Fruit fly (Drosophila melanogaster) whole organism, prepupa: ENCODE measurements around the gene Sfxn2.

Experiments
- CG16779 ChIP-seq: fragments of 200-800 bp; sonication (Bioruptor generic); optimal IDR thresholded peaks from 3 replicates; lab custom pipeline; 2017; ENCODE audit warnings: missing biosample characterization, mild to moderate bottlenecking, missing genetic modification characterization
- CG6163 ChIP-seq: fragments of 200-800 bp; sonication (Bioruptor generic); IDR thresholded peaks from 3 replicates; pipeline ENCODE4 v1.3.6; 2022; ENCODE audit warnings: missing biosample characterization, missing genetic modification characterization
- CG6276 ChIP-seq: fragments of 200-800 bp; sonication (Bioruptor generic); optimal IDR thresholded peaks from 2 replicates; lab custom pipeline; 2017; ENCODE audit warnings: missing biosample characterization, mild to moderate bottlenecking, missing genetic modification characterization
- CG6808 ChIP-seq: fragments of 200-800 bp; sonication (Bioruptor generic); optimal IDR thresholded peaks from 3 replicates; lab custom pipeline; 2017; ENCODE audit warnings: missing biosample characterization, missing genetic modification characterization, mild to moderate bottlenecking, moderate library complexity, missing genetic modification reagents
- CG9139 ChIP-seq: fragments of 200-800 bp; sonication (Bioruptor generic); optimal IDR thresholded peaks from 3 replicates; lab custom pipeline; 2017; ENCODE audit warnings: missing biosample characterization, mild to moderate bottlenecking, missing genetic modification characterization
- Hr39 ChIP-seq: fragments of 200-800 bp; sonication (Bioruptor generic); optimal IDR thresholded peaks from 2 replicates; lab custom pipeline; 2016; ENCODE audit warnings: missing biosample characterization, missing genetic modification characterization
- Lpt ChIP-seq: fragments of 200-800 bp; sonication (Bioruptor generic); optimal IDR thresholded peaks from 3 replicates; lab custom pipeline; 2016; ENCODE audit warnings: missing biosample characterization, missing genetic modification characterization
- Sox102F ChIP-seq: fragments of 200-800 bp; sonication (Bioruptor generic); optimal IDR thresholded peaks from 2 replicates; lab custom pipeline; 2016; ENCODE audit warnings: missing biosample characterization, mild to moderate bottlenecking, missing genetic modification characterization
- net ChIP-seq: fragments of 200-800 bp; sonication (Bioruptor generic); optimal IDR thresholded peaks from 3 replicates; lab custom pipeline; 2016; ENCODE audit warnings: missing biosample characterization, missing genetic modification characterization

DNA sequence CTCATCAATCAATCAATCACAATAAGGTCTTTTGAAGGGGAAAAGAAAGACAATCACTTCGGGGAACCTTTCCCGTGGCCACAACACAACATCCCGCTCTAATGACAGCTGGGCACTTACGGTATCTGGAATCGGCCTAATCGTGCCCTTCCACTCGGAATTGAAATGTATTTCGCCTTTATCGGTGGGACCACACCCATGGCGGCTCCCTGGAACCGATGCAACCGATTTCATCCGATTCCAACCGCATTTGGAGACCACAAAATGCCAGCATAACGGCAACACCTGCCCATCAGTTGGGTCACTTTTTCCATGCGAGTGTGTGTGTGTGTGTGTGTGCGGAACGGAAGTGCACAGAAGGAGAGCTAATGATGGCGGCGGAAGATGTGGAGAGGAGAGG lies 30.3 kb upstream of the Sfxn2 start:
- TF ChIP-seq Hr39 (GFP tag; lab: Kevin White, UChicago) (no peak), CG6163 (GFP tag; lab: Robert Waterston, UW) (no peak), CG6276 (GFP tag; lab: Kevin White, UChicago) (no peak), CG6808 (GFP tag; lab: Kevin White, UChicago) (no peak), net (GFP tag; lab: Kevin White, UChicago) (no peak), Sox102F (GFP tag; lab: Kevin White, UChicago) (no peak), CG9139 (no peak), CG16779 (tag; lab: Kevin White, UChicago) (no peak), Lpt (no peak)
